Worm (Caenorhabditis elegans): ENCODE measurements around the gene clec-67.
A peak's percentile ranks its signal among the peaks of the same experiment; 100 is the strongest.

Gene clec-67

ce11 chrIV:3921898-3922297 lies at the start of gene clec-67:
TSS of gene clec-67 (plus strand) at chrIV:3922165.
- TF ChIP-seq skn-1 (tag; optimal IDR thresholded peaks at IDR 0.05) (no peak), jun-1 (tag; optimal IDR thresholded peaks at IDR 0.05) (peak; percentile 2), daf-12 (tag; optimal IDR thresholded peaks at IDR 0.05) (no peak), sea-2 (GFP tag; optimal IDR thresholded peaks at IDR 0.05) (no peak), pqm-1 (tag; optimal IDR thresholded peaks at IDR 0.05) (peak; percentile 45), elt-2 (tag; optimal IDR thresholded peaks at IDR 0.05) (peak; percentile 84), lin-15B (tag; optimal IDR thresholded peaks at IDR 0.05) (no peak), ceh-16 (tag; optimal IDR thresholded peaks at IDR 0.05) (no peak), nhr-28 (tag; optimal IDR thresholded peaks at IDR 0.05) (no peak), nhr-11 (tag; optimal IDR thresholded peaks at IDR 0.05) (no peak)

- TF ChIP-seq pha-4 (tag; optimal IDR thresholded peaks at IDR 0.05) (peak; percentile 31), hmg-11 (tag; optimal IDR thresholded peaks at IDR 0.05) (no peak), nhr-25 (tag; optimal IDR thresholded peaks at IDR 0.05) (peak; percentile 9)
These were observed 48.8 kb upstream of the clec-67 start for ce11 chrIV:3873195-3873594.

ce11 chrIV:3873706-3874105 lies 48.3 kb upstream of the clec-67 start, which contains the start of gene F37C4.5:
TSS of gene F37C4.5 (minus strand) at chrIV:3873806.
- TF ChIP-seq lin-39 (tag; optimal IDR thresholded peaks at IDR 0.05), result no peak
- no peak for TF ChIP-seq unc-39 (tag; optimal IDR thresholded peaks at IDR 0.05)
- TF ChIP-seq ceh-9 (tag; optimal IDR thresholded peaks at IDR 0.05), result no peak
- no peak for TF ChIP-seq elt-1 (tag; optimal IDR thresholded peaks at IDR 0.05)
- TF ChIP-seq nhr-77 (tag; optimal IDR thresholded peaks at IDR 0.05), result no peak
- TF ChIP-seq ztf-4 (tag; optimal IDR thresholded peaks at IDR 0.05), result no peak
- TF ChIP-seq nfya-1 (tag; optimal IDR thresholded peaks at IDR 0.05; ENCODE audit: insufficient read depth), result no peak
- TF ChIP-seq tbx-2 (tag; optimal IDR thresholded peaks at IDR 0.05), result no peak
- no peak for TF ChIP-seq fkh-10 (GFP tag; optimal IDR thresholded peaks at IDR 0.05)
- TF ChIP-seq ceh-16 (tag; optimal IDR thresholded peaks at IDR 0.05), result no peak
- no peak for TF ChIP-seq nhr-12 (tag; optimal IDR thresholded peaks at IDR 0.05)
- no peak for TF ChIP-seq jun-1 (tag; optimal IDR thresholded peaks at IDR 0.05)
- no peak for TF ChIP-seq ZK546.5 (tag; optimal IDR thresholded peaks at IDR 0.05)
- TF ChIP-seq ama-1 (optimal IDR thresholded peaks at IDR 0.05), result no peak
- no peak for TF ChIP-seq eor-1 (tag; optimal IDR thresholded peaks at IDR 0.05)
- TF ChIP-seq nhr-237 (tag; optimal IDR thresholded peaks at IDR 0.05), result no peak
- TF ChIP-seq nhr-11 (tag; optimal IDR thresholded peaks at IDR 0.05), result no peak
- no peak for TF ChIP-seq nhr-25 (tag; optimal IDR thresholded peaks at IDR 0.05)
- TF ChIP-seq fos-1 (tag; optimal IDR thresholded peaks at IDR 0.05), result no peak
- no peak for TF ChIP-seq mdl-1 (tag; optimal IDR thresholded peaks at IDR 0.05)

- TF ChIP-seq pha-4 (tag; optimal IDR thresholded peaks at IDR 0.05) (peak; percentile 44), elt-2 (tag; optimal IDR thresholded peaks at IDR 0.05) (peak; percentile 55), aly-2 (tag; optimal IDR thresholded peaks at IDR 0.05) (no peak), ceh-9 (tag; optimal IDR thresholded peaks at IDR 0.05) (no peak), daf-12 (tag; optimal IDR thresholded peaks at IDR 0.05) (no peak), nhr-23 (tag; optimal IDR thresholded peaks at IDR 0.05) (no peak), ceh-82 (tag; optimal IDR thresholded peaks at IDR 0.05) (peak; percentile 8), eor-1 (tag; optimal IDR thresholded peaks at IDR 0.05) (no peak), egl-27 (tag; optimal IDR thresholded peaks at IDR 0.05) (no peak), zag-1 (tag; optimal IDR thresholded peaks at IDR 0.05) (no peak), nhr-43 (tag; optimal IDR thresholded peaks at IDR 0.05; ENCODE audit: poor library complexity, severe bottlenecking) (no peak), nhr-237 (tag; optimal IDR thresholded peaks at IDR 0.05) (no peak), elt-1 (tag; optimal IDR thresholded peaks at IDR 0.05) (no peak), sea-2 (GFP tag; optimal IDR thresholded peaks at IDR 0.05) (no peak), ztf-4 (tag; optimal IDR thresholded peaks at IDR 0.05) (no peak), nhr-77 (tag; optimal IDR thresholded peaks at IDR 0.05) (no peak), ama-1 (optimal IDR thresholded peaks at IDR 0.05) (peak; percentile 89), fos-1 (tag; optimal IDR thresholded peaks at IDR 0.05) (peak; percentile 23), nhr-12 (tag; optimal IDR thresholded peaks at IDR 0.05) (no peak), ztf-11 (tag; optimal IDR thresholded peaks at IDR 0.05) (no peak), tbx-2 (tag; optimal IDR thresholded peaks at IDR 0.05) (no peak), nhr-67 (tag; optimal IDR thresholded peaks at IDR 0.05) (no peak), elt-3 (tag; optimal IDR thresholded peaks at IDR 0.05) (no peak), skn-1 (tag; optimal IDR thresholded peaks at IDR 0.05) (peak; percentile 1), unc-39 (tag; optimal IDR thresholded peaks at IDR 0.05) (no peak), fkh-2 (tag; optimal IDR thresholded peaks at IDR 0.05) (no peak), fkh-10 (GFP tag; optimal IDR thresholded peaks at IDR 0.05) (no peak), ZK546.5 (tag; optimal IDR thresholded peaks at IDR 0.05) (no peak), nhr-25 (tag; optimal IDR thresholded peaks at IDR 0.05) (peak; percentile 50), mml-1 (tag; optimal IDR thresholded peaks at IDR 0.05) (no peak), hmg-11 (tag; optimal IDR thresholded peaks at IDR 0.05) (peak; percentile 19), R02D3.7 (tag; optimal IDR thresholded peaks at IDR 0.05) (no peak), lin-15B (tag; optimal IDR thresholded peaks at IDR 0.05) (peak; percentile 37), nhr-11 (tag; optimal IDR thresholded peaks at IDR 0.05) (no peak), mdl-1 (tag; optimal IDR thresholded peaks at IDR 0.05) (no peak), nfya-1 (tag; optimal IDR thresholded peaks at IDR 0.05; ENCODE audit: insufficient read depth) (peak; percentile 58), lsy-12 (tag; optimal IDR thresholded peaks at IDR 0.05) (no peak), pqm-1 (tag; optimal IDR thresholded peaks at IDR 0.05) (no peak), ceh-16 (tag; optimal IDR thresholded peaks at IDR 0.05) (no peak), snpc-4 (tag; optimal IDR thresholded peaks at IDR 0.05) (no peak), ceh-28 (tag; optimal IDR thresholded peaks at IDR 0.05) (no peak)
These were observed 47.5 kb upstream of the clec-67 start for ce11 chrIV:3874417-3874816.
